Worm (Caenorhabditis elegans) whole organism, L1 larva: ENCODE measurements around the gene asp-18.

ENCODE experiments used
- elt-3 ChIP-seq, 6 experiments: fragments of 150-350 bp in 1 of 6; sonication (generic microtip); optimal IDR thresholded peaks; 2 replicates each; lab custom pipeline; 2017 to 2018; ENCODE audit warnings: missing biosample characterization in 6 of 6, missing genetic modification characterization in 6 of 6, inconsistent platforms in 1 of 6
- lin-15B ChIP-seq: fragments of 150-350 bp; sonication (generic microtip); optimal IDR thresholded peaks from 3 replicates; lab custom pipeline; 2014; ENCODE audit warnings: missing biosample characterization, missing genetic modification characterization
- nhr-11 ChIP-seq: fragments of 150-350 bp; optimal IDR thresholded peaks from 2 replicates; lab custom pipeline; 2014; ENCODE audit warnings: missing biosample characterization, missing genetic modification characterization
- nhr-237 ChIP-seq: fragments of 150-350 bp; optimal IDR thresholded peaks from 2 replicates; lab custom pipeline; 2014; ENCODE audit warnings: missing biosample characterization, missing genetic modification characterization
- nhr-28 ChIP-seq: fragments of 150-350 bp; optimal IDR thresholded peaks from 2 replicates; lab custom pipeline; 2014; ENCODE audit warnings: missing biosample characterization, missing genetic modification characterization
- nhr-76 ChIP-seq: sonication (generic microtip); optimal IDR thresholded peaks from 2 replicates; lab custom pipeline; 2017; ENCODE audit warnings: missing biosample characterization, missing genetic modification characterization
- nhr-85 ChIP-seq: sonication (generic microtip); peaks from one replicate; lab custom pipeline; 2016; ENCODE audit warnings: missing genetic modification characterization, inconsistent platforms, missing compliant biosample characterization
- unc-86 ChIP-seq: sonication (generic microtip); optimal IDR thresholded peaks from 2 replicates; lab custom pipeline; 2016; ENCODE audit warnings: missing genetic modification characterization, missing compliant biosample characterization

- TF ChIP-seq nhr-237 (tag; lab: Kevin White, UChicago) = no peak
- no peak for TF ChIP-seq nhr-28 (tag; lab: Kevin White, UChicago)
- no peak for TF ChIP-seq elt-3 (tag; optimal IDR thresholded peaks at IDR 0.05; lab: Kevin White, UChicago)
- TF ChIP-seq nhr-85 = no peak
- TF ChIP-seq nhr-11 (tag; lab: Kevin White, UChicago) = no peak
- TF ChIP-seq nhr-76 (tag; lab: Kevin White, UChicago) = no peak
- TF ChIP-seq lin-15B (tag; lab: Kevin White, UChicago) = no peak
- no peak for TF ChIP-seq unc-86
These were observed 10.6 kb upstream of the asp-18 start, which contains the start of gene clec-250 for ce11 chrV:18742108-18742507.
